Worm (Caenorhabditis elegans) whole organism, mixed stage, embryonic: Measurements from ENCODE around the gene T16G1.4.

ENCODE experiments used
- M03D4.4 ChIP-seq: sonication (generic microtip); optimal IDR thresholded peaks from 2 replicates; lab custom pipeline; 2017; ENCODE audit warnings: mild to moderate bottlenecking, missing genetic modification characterization, missing compliant biosample characterization
- bed-3 ChIP-seq: fragments of 200-800 bp; sonication (Bioruptor generic); optimal IDR thresholded peaks from 3 replicates; lab custom pipeline; 2018; ENCODE audit warnings: mild to moderate bottlenecking, missing genetic modification characterization, moderate library complexity, missing compliant biosample characterization
- blmp-1 ChIP-seq: fragments of 150-350 bp; optimal IDR thresholded peaks from 2 replicates; lab custom pipeline; 2014; ENCODE audit warnings: missing biosample characterization, missing genetic modification characterization
- ceh-39 ChIP-seq: fragments of 150-350 bp; optimal IDR thresholded peaks from 2 replicates; lab custom pipeline; 2014; ENCODE audit warnings: missing biosample characterization, missing genetic modification characterization
- ceh-43 ChIP-seq: fragments of 200-800 bp; sonication (Bioruptor generic); optimal IDR thresholded peaks from 2 replicates; lab custom pipeline; 2018; ENCODE audit warnings: mild to moderate bottlenecking, missing genetic modification characterization, moderate library complexity, missing compliant biosample characterization
- ces-1 ChIP-seq: fragments of 150-350 bp; optimal IDR thresholded peaks from 2 replicates; lab custom pipeline; 2014; ENCODE audit warnings: missing biosample characterization, missing genetic modification reagents, missing genetic modification characterization
- elt-1 ChIP-seq: sonication (generic microtip); optimal IDR thresholded peaks from 2 replicates; lab custom pipeline; 2017; ENCODE audit warnings: missing genetic modification characterization, mild to moderate bottlenecking, missing compliant biosample characterization, antibody characterized with exemption, moderate library complexity, borderline replicate concordance; ENCODE audit not compliant: insufficient read depth
- elt-3 ChIP-seq: fragments of 150-350 bp; optimal IDR thresholded peaks from 2 replicates; lab custom pipeline; 2014; ENCODE audit warnings: missing biosample characterization, missing genetic modification characterization
- flh-1 ChIP-seq: fragments of 200-800 bp; sonication (Bioruptor generic); optimal IDR thresholded peaks from 2 replicates; lab custom pipeline; 2018; ENCODE audit warnings: mild to moderate bottlenecking, missing genetic modification characterization, moderate library complexity, missing compliant biosample characterization
- ham-2 ChIP-seq: fragments of 200-800 bp; sonication (Bioruptor generic); optimal IDR thresholded peaks from 2 replicates; lab custom pipeline; 2018; ENCODE audit warnings: mild to moderate bottlenecking, missing genetic modification characterization, missing compliant biosample characterization
- hlh-1 ChIP-seq: fragments of 150-350 bp; optimal IDR thresholded peaks from 2 replicates; lab custom pipeline; 2014; ENCODE audit warnings: missing biosample characterization, missing genetic modification reagents, missing genetic modification characterization
- lin-13 ChIP-seq: fragments of 150-350 bp; optimal IDR thresholded peaks from 2 replicates; lab custom pipeline; 2014; ENCODE audit warnings: missing biosample characterization, missing genetic modification characterization
- lin-32 ChIP-seq: fragments of 200-800 bp; sonication (Bioruptor generic); optimal IDR thresholded peaks from 2 replicates; lab custom pipeline; 2018; ENCODE audit warnings: mild to moderate bottlenecking, missing genetic modification characterization, missing compliant biosample characterization
- lsy-2 ChIP-seq: fragments of 150-350 bp; optimal IDR thresholded peaks from 2 replicates; lab custom pipeline; 2014; ENCODE audit warnings: missing biosample characterization, missing genetic modification characterization
- mab-5 ChIP-seq: fragments of 150-350 bp; optimal IDR thresholded peaks from 2 replicates; lab custom pipeline; 2014; ENCODE audit warnings: missing biosample characterization, missing genetic modification characterization
- mep-1 ChIP-seq: fragments of 150-350 bp; optimal IDR thresholded peaks from 2 replicates; lab custom pipeline; 2017; ENCODE audit warnings: missing biosample characterization, missing genetic modification reagents, missing genetic modification characterization, inconsistent platforms
- mls-2 ChIP-seq: sonication (generic microtip); optimal IDR thresholded peaks from 2 replicates; lab custom pipeline; 2016; ENCODE audit warnings: mild to moderate bottlenecking, missing genetic modification characterization, moderate library complexity, missing compliant biosample characterization
- nhr-12 ChIP-seq: fragments of 150-350 bp; optimal IDR thresholded peaks from 2 replicates; lab custom pipeline; 2014; ENCODE audit warnings: missing biosample characterization, missing genetic modification characterization
- nhr-2 ChIP-seq: fragments of 150-350 bp; optimal IDR thresholded peaks from 2 replicates; lab custom pipeline; 2014; ENCODE audit warnings: missing biosample characterization, missing genetic modification characterization
- nhr-237 ChIP-seq: fragments of 150-350 bp; optimal IDR thresholded peaks from 2 replicates; lab custom pipeline; 2014; ENCODE audit warnings: missing biosample characterization, missing genetic modification characterization
- nhr-28 ChIP-seq: fragments of 150-350 bp; optimal IDR thresholded peaks from 2 replicates; lab custom pipeline; 2014; ENCODE audit warnings: missing biosample characterization, missing genetic modification characterization
- nhr-76 ChIP-seq: sonication (generic microtip); optimal IDR thresholded peaks from 2 replicates; lab custom pipeline; 2017; ENCODE audit warnings: missing biosample characterization, missing genetic modification characterization
- pha-4 ChIP-seq: fragments of 150-350 bp; optimal IDR thresholded peaks from 2 replicates; lab custom pipeline; 2018; ENCODE audit warnings: missing biosample characterization, missing genetic modification reagents, missing genetic modification characterization
- snpc-4 ChIP-seq: fragments of 150-350 bp; optimal IDR thresholded peaks from 2 replicates; lab custom pipeline; 2014; ENCODE audit warnings: missing biosample characterization, missing genetic modification characterization
- sptf-1 ChIP-seq: sonication (generic microtip); optimal IDR thresholded peaks from 2 replicates; lab custom pipeline; 2017; ENCODE audit warnings: mild to moderate bottlenecking, missing genetic modification characterization, moderate library complexity, missing compliant biosample characterization
- tbx-8 ChIP-seq: fragments of 200-800 bp; sonication (Bioruptor generic); optimal IDR thresholded peaks from 2 replicates; lab custom pipeline; 2018; ENCODE audit warnings: mild to moderate bottlenecking, missing genetic modification characterization, moderate library complexity, missing compliant biosample characterization
- unc-120 ChIP-seq: sonication (generic microtip); optimal IDR thresholded peaks from 2 replicates; lab custom pipeline; 2017; ENCODE audit warnings: missing genetic modification characterization, missing compliant biosample characterization; ENCODE audit not compliant: poor library complexity, severe bottlenecking
- unc-39 ChIP-seq: fragments of 150-350 bp; optimal IDR thresholded peaks from 2 replicates; lab custom pipeline; 2014; ENCODE audit warnings: missing biosample characterization, missing genetic modification characterization
- unc-62 ChIP-seq: fragments of 150-350 bp; optimal IDR thresholded peaks from 2 replicates; lab custom pipeline; 2014; ENCODE audit warnings: missing biosample characterization, missing genetic modification reagents, missing genetic modification characterization
- zip-8 ChIP-seq: fragments of 150-350 bp; optimal IDR thresholded peaks from 2 replicates; lab custom pipeline; 2014; ENCODE audit warnings: missing biosample characterization, missing genetic modification characterization
- ztf-11 ChIP-seq: fragments of 150-350 bp; optimal IDR thresholded peaks from 2 replicates; lab custom pipeline; 2014; ENCODE audit warnings: missing biosample characterization, missing genetic modification characterization

Gene T16G1.4

DNA sequence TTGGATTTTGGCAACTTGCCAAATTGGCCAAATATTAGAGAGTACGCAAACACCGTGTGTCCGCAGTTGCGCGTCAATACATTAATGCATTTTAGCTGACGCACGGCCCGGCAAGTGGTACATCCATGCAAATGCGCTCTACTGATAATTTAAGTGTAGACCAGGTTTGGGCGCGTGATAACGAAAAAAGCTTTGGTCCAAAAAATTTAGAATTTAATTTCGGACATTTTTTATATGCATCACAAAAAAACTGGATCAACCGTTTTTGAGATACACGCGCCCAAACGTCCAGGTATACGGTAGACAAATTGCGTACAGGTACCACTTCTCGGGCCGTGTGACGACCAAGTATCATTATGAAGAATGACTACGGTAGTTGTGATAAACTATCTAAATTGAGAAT, 26.3 kb upstream of the T16G1.4 start, which contains the start of gene R186.8:
R186.8 (minus strand) TSS at position 58 of the 403 bp plus-strand sequence.
- TF ChIP-seq sptf-1 (tag; lab: Kevin White, UChicago), result peak; percentile 15
- peak; percentile 23 for TF ChIP-seq nhr-237 (tag; lab: Kevin White, UChicago)
- peak; percentile 20 for TF ChIP-seq mls-2
- peak; percentile 21 for TF ChIP-seq lin-13 (tag; lab: Kevin White, UChicago)
- TF ChIP-seq unc-120 (tag; lab: Kevin White, UChicago), result peak; percentile 51
- peak; percentile 90 for TF ChIP-seq lsy-2 (tag; lab: Kevin White, UChicago)
- peak; percentile 63 for TF ChIP-seq ces-1 (GFP tag; lab: Kevin White, UChicago)
- TF ChIP-seq, all 35 proteins: peak for 7; not testable (repeated sequence) for 28

DNA sequence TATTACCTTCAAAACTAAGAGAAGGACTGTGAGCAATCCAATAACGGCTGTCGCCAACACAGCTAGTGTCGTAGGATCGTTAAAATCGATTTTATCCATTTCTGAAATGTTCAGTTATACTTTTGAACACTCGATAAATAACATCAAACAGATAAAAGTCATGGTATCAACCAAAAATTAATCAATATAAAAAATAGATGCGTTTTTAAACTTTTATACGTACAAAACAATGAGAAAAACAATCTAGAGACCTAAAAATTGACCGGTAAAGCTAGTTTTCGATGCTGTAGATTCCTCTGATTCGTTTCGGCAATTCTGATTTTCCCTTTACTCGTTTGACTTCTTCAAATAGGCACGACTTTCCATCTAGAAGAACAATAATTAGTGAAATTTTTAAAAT, 25.5 kb upstream of the T16G1.4 start, which contains the start of gene R186.3:
R186.3 (minus strand) TSS at position 101 of the 400 bp plus-strand sequence.
- no peak for TF ChIP-seq unc-62 (GFP tag; lab: Kevin White, UChicago)
- no peak for TF ChIP-seq zip-8 (tag; lab: Kevin White, UChicago)
- TF ChIP-seq hlh-1 (tag; lab: Kevin White, UChicago), result no peak
- no peak for TF ChIP-seq ceh-39
- TF ChIP-seq pha-4 (tag; lab: Kevin White, UChicago), result no peak
- no peak for TF ChIP-seq blmp-1
- no peak for TF ChIP-seq M03D4.4
- TF ChIP-seq ztf-11, result no peak
- TF ChIP-seq mls-2, result no peak
- no peak for TF ChIP-seq nhr-76
- no peak for TF ChIP-seq tbx-8 (GFP tag; lab: Kevin White, UChicago)
- TF ChIP-seq nhr-12 (tag; lab: Kevin White, UChicago), result no peak
- TF ChIP-seq elt-1 (tag; lab: Kevin White, UChicago), result no peak

DNA sequence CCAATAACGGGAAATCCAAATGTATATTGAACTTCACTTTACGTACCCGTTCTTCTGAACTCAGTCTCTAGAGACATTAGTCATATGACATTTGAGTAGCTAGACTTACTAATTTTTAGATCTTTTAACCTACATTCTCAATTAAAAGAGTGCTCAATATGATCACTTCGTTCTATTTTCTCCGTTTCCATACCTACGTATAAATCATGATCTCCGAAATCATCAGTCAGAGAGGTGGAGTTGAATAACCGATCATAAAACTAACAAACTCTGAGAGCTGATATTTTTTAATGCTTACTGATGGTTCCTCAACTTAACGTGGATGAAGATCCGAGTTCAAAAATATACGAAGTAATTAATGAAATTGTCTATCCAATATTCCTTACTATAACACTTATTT, 22.4 kb upstream of the T16G1.4 start, which contains the start of gene srd-35:
srd-35 (plus strand) TSS at position 301 of the 400 bp plus-strand sequence.
- TF ChIP-seq unc-120 (tag; lab: Kevin White, UChicago), result no peak
- TF ChIP-seq elt-1 (tag; lab: Kevin White, UChicago), result no peak
- TF ChIP-seq zip-8 (tag; lab: Kevin White, UChicago), result no peak
- TF ChIP-seq lsy-2 (tag; lab: Kevin White, UChicago), result no peak
- no peak for TF ChIP-seq nhr-12 (tag; lab: Kevin White, UChicago)
- no peak for TF ChIP-seq snpc-4 (tag; lab: Kevin White, UChicago)
- no peak for TF ChIP-seq nhr-28 (tag; lab: Kevin White, UChicago)
- no peak for TF ChIP-seq ceh-39
- no peak for TF ChIP-seq unc-62 (GFP tag; lab: Kevin White, UChicago)
- no peak for TF ChIP-seq pha-4 (tag; lab: Kevin White, UChicago)
- no peak for TF ChIP-seq ham-2 (GFP tag; lab: Kevin White, UChicago)
- TF ChIP-seq M03D4.4, result no peak

DNA sequence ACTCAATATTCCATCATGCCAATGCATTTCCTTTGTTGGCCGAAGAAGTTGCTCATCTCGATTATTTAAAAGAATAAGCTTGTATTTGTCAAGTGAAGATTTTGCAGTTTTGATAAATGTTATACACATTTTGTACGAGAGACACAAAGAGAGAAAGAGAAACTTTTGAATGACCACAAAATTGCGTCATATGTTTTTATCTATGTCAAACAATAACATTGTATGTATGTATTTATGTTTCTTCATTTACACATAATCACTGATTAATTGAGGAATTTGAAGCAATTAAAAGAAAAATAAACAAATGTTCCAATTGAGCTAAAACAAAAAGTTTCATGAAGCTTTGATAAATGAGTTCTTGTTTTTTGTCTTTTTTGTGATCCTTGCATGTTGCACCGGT, 21.5 kb upstream of the T16G1.4 start, which contains the start of gene hrg-9:
hrg-9 (minus strand) TSS at position 152 of the 400 bp plus-strand sequence.
- TF ChIP-seq zip-8 (tag; lab: Kevin White, UChicago), result peak; percentile 62
- TF ChIP-seq unc-62 (GFP tag; lab: Kevin White, UChicago), result no peak
- no peak for TF ChIP-seq ztf-11
- TF ChIP-seq, all 35 proteins: peak for 1

DNA sequence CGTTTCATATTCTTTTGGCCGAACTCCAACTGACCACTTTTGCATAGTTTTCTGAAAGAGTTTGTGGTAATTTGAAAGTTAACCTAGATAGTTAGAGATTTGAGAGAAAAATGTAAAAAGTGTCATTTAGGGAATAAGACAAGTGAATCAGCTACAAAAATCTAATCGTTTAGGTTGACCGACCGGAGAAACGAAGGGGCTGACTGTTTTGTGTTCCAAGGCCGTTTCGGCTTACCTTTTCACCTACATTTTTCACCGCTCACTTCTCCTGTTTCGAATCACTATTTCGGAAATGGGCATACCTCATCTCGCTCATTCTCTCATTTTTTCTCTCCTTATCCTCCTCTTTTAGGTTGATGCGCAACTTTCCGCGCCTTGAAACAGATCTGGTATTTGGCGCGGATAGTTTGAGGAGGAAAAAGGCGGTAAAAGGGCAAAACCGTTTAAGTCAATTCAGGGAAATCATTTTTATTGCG, 19.5 kb upstream of the T16G1.4 start, which contains the start of gene mpst-7:
mpst-7 (minus strand) TSS at position 51 of the 476 bp plus-strand sequence.
- no peak for TF ChIP-seq blmp-1
- TF ChIP-seq ces-1 (GFP tag; lab: Kevin White, UChicago), result no peak
- TF ChIP-seq lin-32 (GFP tag; lab: Kevin White, UChicago), result no peak
- no peak for TF ChIP-seq nhr-28 (tag; lab: Kevin White, UChicago)
- TF ChIP-seq nhr-2, result no peak
- TF ChIP-seq bed-3 (GFP tag; lab: Kevin White, UChicago), result no peak
- TF ChIP-seq nhr-76, result no peak
- TF ChIP-seq flh-1 (GFP tag; lab: Kevin White, UChicago), result no peak
- TF ChIP-seq lin-13 (tag; lab: Kevin White, UChicago), result no peak
- no peak for TF ChIP-seq nhr-237 (tag; lab: Kevin White, UChicago)
- TF ChIP-seq unc-39 (tag; lab: Kevin White, UChicago), result no peak
- no peak for TF ChIP-seq elt-3 (tag; lab: Kevin White, UChicago)
- no peak for TF ChIP-seq mep-1 (tag; lab: Kevin White, UChicago)
- no peak for TF ChIP-seq mab-5 (tag; lab: Kevin White, UChicago)
- no peak for TF ChIP-seq lsy-2 (tag; lab: Kevin White, UChicago)
- no peak for TF ChIP-seq M03D4.4
- no peak for TF ChIP-seq ceh-43 (GFP tag; lab: Kevin White, UChicago)
- no peak for TF ChIP-seq sptf-1 (tag; lab: Kevin White, UChicago)
- TF ChIP-seq nhr-12 (tag; lab: Kevin White, UChicago), result no peak
- TF ChIP-seq, all 35 proteins: peak for 0
